Fruit fly (Drosophila melanogaster) whole organism, prepupa: ENCODE data around the gene St2.

ENCODE experiments used
- Blimp-1 ChIP-seq: fragments of 200-800 bp; sonication (Bioruptor generic); optimal IDR thresholded peaks from 3 replicates; lab custom pipeline; 2017; ENCODE audit warnings: missing biosample characterization, missing genetic modification characterization, mild to moderate bottlenecking, moderate library complexity, missing genetic modification reagents
- CG10631 ChIP-seq: fragments of 200-800 bp; sonication (Bioruptor generic); optimal IDR thresholded peaks from 2 replicates; lab custom pipeline; 2016; ENCODE audit warnings: missing biosample characterization, missing genetic modification characterization
- CG10669 ChIP-seq: fragments of 200-800 bp; sonication (Bioruptor generic); optimal IDR thresholded peaks from 3 replicates; lab custom pipeline; 2018; ENCODE audit warnings: missing biosample characterization, mild to moderate bottlenecking, missing genetic modification characterization, moderate library complexity
- CG11294 ChIP-seq: fragments of 200-800 bp; sonication (Bioruptor generic); IDR thresholded peaks from 2 replicates; pipeline ENCODE4 v1.3.6; 2022; ENCODE audit warnings: missing biosample characterization, missing genetic modification characterization
- CG15336 ChIP-seq: fragments of 200-800 bp; sonication (Bioruptor generic); IDR thresholded peaks from 2 replicates; pipeline ENCODE4 v1.3.6; 2022; ENCODE audit warnings: missing biosample characterization, missing genetic modification characterization
- CG1621 ChIP-seq: fragments of 200-800 bp; sonication (Bioruptor generic); optimal IDR thresholded peaks from 3 replicates; lab custom pipeline; 2018; ENCODE audit warnings: missing biosample characterization, mild to moderate bottlenecking, missing genetic modification characterization
- CG16779 ChIP-seq: fragments of 200-800 bp; sonication (Bioruptor generic); optimal IDR thresholded peaks from 3 replicates; lab custom pipeline; 2017; ENCODE audit warnings: missing biosample characterization, mild to moderate bottlenecking, missing genetic modification characterization
- CG3032 ChIP-seq: fragments of 200-800 bp; optimal IDR thresholded peaks from 2 replicates; lab custom pipeline; 2019; ENCODE audit warnings: missing biosample characterization, mild to moderate bottlenecking, missing genetic modification characterization, moderate library complexity
- CG31627 ChIP-seq: fragments of 200-800 bp; sonication (Bioruptor generic); optimal IDR thresholded peaks from 3 replicates; lab custom pipeline; 2016; ENCODE audit warnings: missing biosample characterization, missing genetic modification characterization
- CG32006 ChIP-seq: fragments of 200-800 bp; sonication (Bioruptor generic); optimal IDR thresholded peaks from 3 replicates; lab custom pipeline; 2017; ENCODE audit warnings: missing biosample characterization, mild to moderate bottlenecking, missing genetic modification characterization
- CG34406 ChIP-seq: fragments of 200-800 bp; sonication (Bioruptor generic); optimal IDR thresholded peaks from 3 replicates; lab custom pipeline; 2016; ENCODE audit warnings: missing biosample characterization, missing genetic modification characterization
- CG3919 ChIP-seq: fragments of 200-800 bp; sonication (Bioruptor generic); optimal IDR thresholded peaks from 3 replicates; lab custom pipeline; 2016; ENCODE audit warnings: missing biosample characterization, missing genetic modification characterization
- CG4318 ChIP-seq: fragments of 200-800 bp; sonication (Bioruptor generic); optimal IDR thresholded peaks from 3 replicates; lab custom pipeline; 2017; ENCODE audit warnings: missing biosample characterization, mild to moderate bottlenecking, missing genetic modification characterization
- CG6163 ChIP-seq: fragments of 200-800 bp; sonication (Bioruptor generic); IDR thresholded peaks from 3 replicates; pipeline ENCODE4 v1.3.6; 2022; ENCODE audit warnings: missing biosample characterization, missing genetic modification characterization
- CG6276 ChIP-seq: fragments of 200-800 bp; sonication (Bioruptor generic); optimal IDR thresholded peaks from 2 replicates; lab custom pipeline; 2017; ENCODE audit warnings: missing biosample characterization, mild to moderate bottlenecking, missing genetic modification characterization
- CG6792 ChIP-seq: fragments of 200-800 bp; sonication (Bioruptor generic); optimal IDR thresholded peaks from 3 replicates; lab custom pipeline; 2016; ENCODE audit warnings: missing biosample characterization, missing genetic modification characterization
- CG6808 ChIP-seq: fragments of 200-800 bp; sonication (Bioruptor generic); optimal IDR thresholded peaks from 3 replicates; lab custom pipeline; 2017; ENCODE audit warnings: missing biosample characterization, missing genetic modification characterization, mild to moderate bottlenecking, moderate library complexity, missing genetic modification reagents
- CG7368 ChIP-seq: fragments of 200-800 bp; sonication (Bioruptor generic); optimal IDR thresholded peaks from 3 replicates; lab custom pipeline; 2016; ENCODE audit warnings: missing biosample characterization, missing genetic modification characterization
- CG8119 ChIP-seq: fragments of 200-800 bp; sonication (Bioruptor generic); IDR thresholded peaks from 3 replicates; pipeline ENCODE4 v1.3.6; 2022; ENCODE audit warnings: missing biosample characterization, missing genetic modification characterization
- CG8319 ChIP-seq: fragments of 200-800 bp; sonication (Bioruptor generic); optimal IDR thresholded peaks from 3 replicates; lab custom pipeline; 2016; ENCODE audit warnings: missing biosample characterization, missing genetic modification characterization
- Eip75B ChIP-seq: fragments of 200-800 bp; sonication (Bioruptor generic); optimal IDR thresholded peaks from 3 replicates; lab custom pipeline; 2016; ENCODE audit warnings: missing biosample characterization, missing genetic modification characterization
- Eip78C ChIP-seq: fragments of 200-800 bp; sonication (Bioruptor generic); peaks from one replicate; lab custom pipeline; 2016; ENCODE audit warnings: missing biosample characterization, missing genetic modification characterization
- Eip93F ChIP-seq: fragments of 200-800 bp; sonication (Bioruptor generic); optimal IDR thresholded peaks from 2 replicates; lab custom pipeline; 2016; ENCODE audit warnings: missing biosample characterization, mild to moderate bottlenecking, missing genetic modification characterization
- Ets21C ChIP-seq: fragments of 200-800 bp; sonication (Bioruptor generic); optimal IDR thresholded peaks from 3 replicates; lab custom pipeline; 2016; ENCODE audit warnings: missing biosample characterization, missing genetic modification characterization
- Ets96B ChIP-seq: fragments of 200-800 bp; optimal IDR thresholded peaks from 2 replicates; lab custom pipeline; 2019; ENCODE audit warnings: missing biosample characterization, mild to moderate bottlenecking, missing genetic modification characterization, moderate library complexity
- Hr39 ChIP-seq: fragments of 200-800 bp; sonication (Bioruptor generic); optimal IDR thresholded peaks from 2 replicates; lab custom pipeline; 2016; ENCODE audit warnings: missing biosample characterization, missing genetic modification characterization
- Lpt ChIP-seq: fragments of 200-800 bp; sonication (Bioruptor generic); optimal IDR thresholded peaks from 3 replicates; lab custom pipeline; 2016; ENCODE audit warnings: missing biosample characterization, missing genetic modification characterization
- Met ChIP-seq: fragments of 200-800 bp; sonication (Bioruptor generic); optimal IDR thresholded peaks from 3 replicates; lab custom pipeline; 2016; ENCODE audit warnings: missing biosample characterization, missing genetic modification characterization
- OdsH ChIP-seq: fragments of 200-800 bp; sonication (Bioruptor generic); optimal IDR thresholded peaks from 3 replicates; lab custom pipeline; 2016; ENCODE audit warnings: missing biosample characterization, missing genetic modification characterization
- Sox14 ChIP-seq: fragments of 200-800 bp; sonication (Bioruptor generic); optimal IDR thresholded peaks from 3 replicates; lab custom pipeline; 2016; ENCODE audit warnings: missing biosample characterization, missing genetic modification characterization
- Sox15 ChIP-seq: fragments of 200-800 bp; sonication (Bioruptor generic); optimal IDR thresholded peaks from 3 replicates; lab custom pipeline; 2016; ENCODE audit warnings: missing biosample characterization, missing genetic modification characterization
- achi ChIP-seq: fragments of 200-800 bp; sonication (Bioruptor generic); optimal IDR thresholded peaks from 3 replicates; lab custom pipeline; 2016; ENCODE audit warnings: missing biosample characterization, missing genetic modification characterization
- acj6 ChIP-seq: fragments of 200-800 bp; sonication (Bioruptor generic); optimal IDR thresholded peaks from 3 replicates; lab custom pipeline; 2016; ENCODE audit warnings: missing biosample characterization, missing genetic modification characterization
- cyc ChIP-seq: fragments of 200-800 bp; sonication (Bioruptor generic); optimal IDR thresholded peaks from 3 replicates; lab custom pipeline; 2016; ENCODE audit warnings: missing biosample characterization, missing genetic modification characterization
- dac ChIP-seq: fragments of 200-800 bp; sonication (Bioruptor generic); optimal IDR thresholded peaks from 2 replicates; lab custom pipeline; 2017; ENCODE audit warnings: missing biosample characterization, mild to moderate bottlenecking, missing genetic modification characterization
- dsx ChIP-seq: fragments of 200-800 bp; optimal IDR thresholded peaks from 3 replicates; lab custom pipeline; 2019; ENCODE audit warnings: missing biosample characterization, mild to moderate bottlenecking, missing genetic modification characterization, moderate library complexity; ENCODE audit not compliant: poor library complexity, severe bottlenecking
- eg ChIP-seq: fragments of 200-800 bp; sonication (Bioruptor generic); IDR thresholded peaks from 3 replicates; pipeline ENCODE4 v1.3.6; 2022; ENCODE audit warnings: missing biosample characterization, missing genetic modification characterization
- esn ChIP-seq: fragments of 200-800 bp; sonication (Bioruptor generic); optimal IDR thresholded peaks from 2 replicates; lab custom pipeline; 2016; ENCODE audit warnings: missing biosample characterization, mild to moderate bottlenecking, missing genetic modification characterization, moderate library complexity
- fd59A ChIP-seq: fragments of 200-800 bp; sonication (Bioruptor generic); optimal IDR thresholded peaks from 2 replicates; lab custom pipeline; 2017; ENCODE audit warnings: missing biosample characterization, mild to moderate bottlenecking, missing genetic modification characterization, missing genetic modification reagents
- fd85E ChIP-seq: fragments of 200-800 bp; sonication (Bioruptor generic); optimal IDR thresholded peaks from 3 replicates; lab custom pipeline; 2016; ENCODE audit warnings: missing biosample characterization, missing genetic modification characterization
- fkh ChIP-seq: fragments of 200-800 bp; sonication (Bioruptor generic); optimal IDR thresholded peaks from 3 replicates; lab custom pipeline; 2017; ENCODE audit warnings: missing biosample characterization, mild to moderate bottlenecking, missing genetic modification characterization, moderate library complexity
- lz ChIP-seq: fragments of 200-800 bp; sonication (Bioruptor generic); optimal IDR thresholded peaks from 3 replicates; lab custom pipeline; 2016; ENCODE audit warnings: missing biosample characterization, missing genetic modification characterization
- net ChIP-seq: fragments of 200-800 bp; sonication (Bioruptor generic); optimal IDR thresholded peaks from 3 replicates; lab custom pipeline; 2016; ENCODE audit warnings: missing biosample characterization, missing genetic modification characterization
- pdm3 ChIP-seq: fragments of 200-800 bp; sonication (Bioruptor generic); optimal IDR thresholded peaks from 3 replicates; lab custom pipeline; 2016; ENCODE audit warnings: missing biosample characterization, missing genetic modification characterization
- salr ChIP-seq, 2 experiments: fragments of 200-800 bp; sonication (Bioruptor generic); optimal IDR thresholded peaks; 3 replicates each; lab custom pipeline; 2016 to 2018; ENCODE audit warnings: missing biosample characterization in 2 of 2, missing genetic modification characterization in 2 of 2, mild to moderate bottlenecking in 1 of 2
- spab ChIP-seq: fragments of 200-800 bp; sonication (Bioruptor generic); optimal IDR thresholded peaks from 2 replicates; lab custom pipeline; 2017; ENCODE audit warnings: missing biosample characterization, mild to moderate bottlenecking, missing genetic modification characterization, missing genetic modification reagents
- ss ChIP-seq, 2 experiments: fragments of 200-800 bp; sonication (Bioruptor generic); optimal IDR thresholded peaks; 2 replicates in 1 of 2; 3 replicates in 1 of 2; lab custom pipeline; 2017 to 2018; ENCODE audit warnings: mild to moderate bottlenecking in 2 of 2, missing biosample characterization in 2 of 2, missing genetic modification characterization in 2 of 2, moderate library complexity in 1 of 2
- svp ChIP-seq: fragments of 200-800 bp; sonication (Bioruptor generic); peaks from one replicate; lab custom pipeline; 2016; ENCODE audit warnings: missing biosample characterization, missing genetic modification characterization
- topi ChIP-seq: fragments of 200-800 bp; sonication (Bioruptor generic); optimal IDR thresholded peaks from 3 replicates; lab custom pipeline; 2016; ENCODE audit warnings: missing biosample characterization, missing genetic modification characterization
- vri ChIP-seq: fragments of 200-800 bp; sonication (Bioruptor generic); optimal IDR thresholded peaks from 3 replicates; lab custom pipeline; 2016; ENCODE audit warnings: missing biosample characterization, mild to moderate bottlenecking, missing genetic modification characterization

St2 gene

dm6 chr3R:9251543-9251942 is at the start of gene St2:
St2 (plus strand) TSS chr3R:9251843.
- no peak for TF ChIP-seq CG7368 (GFP tag; lab: Kevin White, UChicago)
- TF ChIP-seq Eip78C (GFP tag; lab: Kevin White, UChicago) = peak; percentile 43

dm6 chr3R:9213029-9213428 is 38.6 kb upstream of the St2 start:
- peak; percentile 34 for TF ChIP-seq OdsH
- TF ChIP-seq Blimp-1 (GFP tag; lab: Kevin White, UChicago) = no peak
- no peak for TF ChIP-seq Ets21C (GFP tag; lab: Kevin White, UChicago)
- TF ChIP-seq Ets96B (tag; lab: Kevin White, UChicago) = peak; percentile 8
- peak; percentile 29 for TF ChIP-seq Sox14 (GFP tag; lab: Kevin White, UChicago)
- peak; percentile 22 for TF ChIP-seq Eip75B (GFP tag; lab: Kevin White, UChicago)
- TF ChIP-seq Sox15 (GFP tag; lab: Kevin White, UChicago) = no peak
- 0 out of 3 replicates have a peak, but pooled peaks have one; percentile 47 for TF ChIP-seq CG6163
- no peak for TF ChIP-seq dac
- no peak for TF ChIP-seq Lpt (GFP tag; lab: Kevin White, UChicago)
- TF ChIP-seq CG6276 (GFP tag; lab: Kevin White, UChicago) = no peak
- peak; percentile 28 for TF ChIP-seq acj6 (GFP tag; lab: Kevin White, UChicago)
- peak; percentile 20 for TF ChIP-seq CG31627 (GFP tag; lab: Kevin White, UChicago)
- no peak for TF ChIP-seq net
- TF ChIP-seq salr (GFP tag; optimal IDR thresholded peaks at IDR 0.05; lab: Kevin White, UChicago) = peak in 1 of 2 experiments; percentile 1
- TF ChIP-seq topi = peak; percentile 36
- no peak for TF ChIP-seq CG4318 (GFP tag; lab: Kevin White, UChicago)
- TF ChIP-seq spab (GFP tag; lab: Kevin White, UChicago) = no peak
- 0 out of 3 replicates have a peak, but pooled peaks have one; percentile 35 for TF ChIP-seq CG8119 (GFP tag; lab: Robert Waterston, UW)
- no peak for TF ChIP-seq CG8319
- no peak for TF ChIP-seq svp (GFP tag; lab: Kevin White, UChicago)
- peak; percentile 21 for TF ChIP-seq Met (GFP tag; lab: Kevin White, UChicago)
- TF ChIP-seq eg (GFP tag; lab: Robert Waterston, UW) = no peak
- TF ChIP-seq CG7368 (GFP tag; lab: Kevin White, UChicago) = no peak
- TF ChIP-seq CG32006 (GFP tag; lab: Kevin White, UChicago) = peak; percentile 48
- no peak for TF ChIP-seq esn (GFP tag; lab: Kevin White, UChicago)
- TF ChIP-seq Eip93F (GFP tag; lab: Kevin White, UChicago) = no peak
- no peak for TF ChIP-seq fd59A (GFP tag; lab: Kevin White, UChicago)
- TF ChIP-seq fd85E = no peak
- no peak for TF ChIP-seq CG16779 (tag; lab: Kevin White, UChicago)
- TF ChIP-seq CG6792 (GFP tag; lab: Kevin White, UChicago) = peak; percentile 20
- no peak for TF ChIP-seq CG1621 (tag; lab: Kevin White, UChicago)
- TF ChIP-seq fkh (GFP tag; lab: Kevin White, UChicago) = no peak
- TF ChIP-seq CG34406 (GFP tag; lab: Kevin White, UChicago) = no peak
- peak; percentile 27 for TF ChIP-seq pdm3 (GFP tag; lab: Kevin White, UChicago)
- no peak for TF ChIP-seq CG3919 (GFP tag; lab: Kevin White, UChicago)
- peak; percentile 9 for TF ChIP-seq CG3032 (tag; lab: Kevin White, UChicago)
- peak; percentile 27 for TF ChIP-seq cyc (GFP tag; lab: Kevin White, UChicago)
- peak; percentile 33 for TF ChIP-seq lz (GFP tag; lab: Kevin White, UChicago)
- TF ChIP-seq achi (GFP tag; lab: Kevin White, UChicago) = no peak
- no peak for TF ChIP-seq ss (GFP tag; optimal IDR thresholded peaks at IDR 0.05; lab: Kevin White, UChicago)
- TF ChIP-seq Eip78C (GFP tag; lab: Kevin White, UChicago) = peak; percentile 56
- TF ChIP-seq CG15336 (GFP tag; lab: Robert Waterston, UW) = no peak; the same call in 1 of the 2 replicates
- no peak for TF ChIP-seq vri (GFP tag; lab: Kevin White, UChicago)
- no peak for TF ChIP-seq dsx (GFP tag; lab: Kevin White, UChicago)
- no peak for TF ChIP-seq CG11294 (GFP tag; lab: Robert Waterston, UW)
- peak; percentile 32 for TF ChIP-seq CG10669 (GFP tag; lab: Kevin White, UChicago)
- TF ChIP-seq Hr39 (GFP tag; lab: Kevin White, UChicago) = peak; percentile 18
- peak; percentile 14 for TF ChIP-seq CG6808 (GFP tag; lab: Kevin White, UChicago)
- peak; percentile 35 for TF ChIP-seq CG10631 (GFP tag; lab: Kevin White, UChicago)
